Worm (Caenorhabditis elegans) whole organism, late embryonic: Measurements from ENCODE around the gene Y43D4A.5.

Source experiments
- ceh-18 ChIP-seq: sonication (generic microtip); optimal IDR thresholded peaks from 2 replicates; lab custom pipeline; 2016; ENCODE audit warnings: missing genetic modification characterization, missing compliant biosample characterization
- ceh-6 ChIP-seq: fragments of 200-800 bp; sonication (Bioruptor generic); optimal IDR thresholded peaks from 2 replicates; lab custom pipeline; 2018; ENCODE audit warnings: mild to moderate bottlenecking, missing genetic modification characterization, missing compliant biosample characterization
- ets-4 ChIP-seq: sonication (generic microtip); optimal IDR thresholded peaks from 2 replicates; lab custom pipeline; 2016; ENCODE audit warnings: missing genetic modification characterization, missing compliant biosample characterization
- fkh-10 ChIP-seq: fragments of 150-350 bp; optimal IDR thresholded peaks from 2 replicates; lab custom pipeline; 2014; ENCODE audit warnings: missing biosample characterization, missing genetic modification reagents, missing genetic modification characterization
- hlh-15 ChIP-seq: sonication (generic microtip); optimal IDR thresholded peaks from 2 replicates; lab custom pipeline; 2016; ENCODE audit warnings: missing genetic modification characterization, missing compliant biosample characterization
- hlh-6 ChIP-seq: sonication (generic microtip); optimal IDR thresholded peaks from 2 replicates; lab custom pipeline; 2016; ENCODE audit warnings: missing genotype, missing genetic modification characterization, missing compliant biosample characterization
- pat-9 ChIP-seq: fragments of 200-800 bp; sonication (Bioruptor generic); optimal IDR thresholded peaks from 2 replicates; lab custom pipeline; 2018; ENCODE audit warnings: mild to moderate bottlenecking, missing genetic modification characterization, moderate library complexity, missing compliant biosample characterization

The Y43D4A.5 gene

DNA sequence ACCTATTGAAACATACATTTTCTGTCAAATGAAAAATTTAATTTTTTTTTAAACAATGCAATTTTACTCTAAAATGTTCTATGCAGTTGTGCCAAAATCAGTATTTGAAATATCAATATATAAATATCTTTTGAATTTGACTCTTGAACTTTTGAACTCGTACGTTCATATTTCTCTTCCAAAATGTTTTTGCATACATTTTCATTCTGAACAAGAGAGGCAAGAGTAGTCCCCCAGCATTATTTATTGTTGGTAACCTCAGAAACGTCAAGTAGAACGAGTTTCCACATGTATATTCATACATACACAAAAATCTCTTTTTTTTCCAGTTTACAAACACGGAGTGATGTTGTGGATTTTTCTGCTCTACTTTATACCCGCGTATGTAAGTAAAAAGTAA, 55.8 kb downstream of the Y43D4A.5 start, which contains the start of gene clec-194:
TSS of gene clec-194 (plus strand) at position 301 of the 400 bp plus-strand sequence.
- TF ChIP-seq pat-9 (tag; lab: Kevin White, UChicago) (no peak), ets-4 (tag; lab: Kevin White, UChicago) (no peak), hlh-6 (tag; lab: Kevin White, UChicago) (no peak), ceh-6 (GFP tag; lab: Kevin White, UChicago) (no peak), ceh-18 (tag; lab: Kevin White, UChicago) (no peak), hlh-15 (tag; lab: Kevin White, UChicago) (no peak), fkh-10 (GFP tag; lab: Kevin White, UChicago) (no peak)
